Fruit fly (Drosophila melanogaster): ENCODE data around the gene Dna2.

Dna2 gene

dm6 chrX:9993427-9994218, 16.7 kb upstream of the Dna2 start (continued):
- TF ChIP-seq jim (GFP tag; optimal IDR thresholded peaks at IDR 0.05), result no peak
- peak; percentile 10 for TF ChIP-seq Dif (GFP tag; optimal IDR thresholded peaks at IDR 0.05; ENCODE audit: partially characterized antibody)
- peak; percentile 4 for TF ChIP-seq Vsx2 (GFP tag; optimal IDR thresholded peaks at IDR 0.05; ENCODE audit: partially characterized antibody)
- TF ChIP-seq brk (GFP tag; optimal IDR thresholded peaks at IDR 0.05), result no peak
- no peak for TF ChIP-seq ey (GFP tag; optimal IDR thresholded peaks at IDR 0.05)
- TF ChIP-seq CG9705 (GFP tag; optimal IDR thresholded peaks at IDR 0.05), result no peak
- TF ChIP-seq sv (GFP tag; optimal IDR thresholded peaks at IDR 0.05), result no peak
- TF ChIP-seq h (GFP tag; optimal IDR thresholded peaks at IDR 0.05), result peak; percentile 43
- no peak for TF ChIP-seq Hr83 (GFP tag; optimal IDR thresholded peaks at IDR 0.05; ENCODE audit: poor library complexity, severe bottlenecking)
- TF ChIP-seq psq (GFP tag; optimal IDR thresholded peaks at IDR 0.05), result no peak
- peak; percentile 30 for TF ChIP-seq woc (GFP tag; optimal IDR thresholded peaks at IDR 0.05)
- TF ChIP-seq sage (GFP tag; optimal IDR thresholded peaks at IDR 0.05), result no peak
- peak in 1 of 2 experiments; percentile 32 for TF ChIP-seq foxo (GFP tag; optimal IDR thresholded peaks at IDR 0.05)
- TF ChIP-seq dsf (GFP tag; optimal IDR thresholded peaks at IDR 0.05; ENCODE audit: borderline replicate concordance), result no peak
- TF ChIP-seq Abd-B (GFP tag; optimal IDR thresholded peaks at IDR 0.05), result no peak

dm6 chrX:10008576-10009260, 1.6 kb upstream of the Dna2 start, which contains the start of gene CG33557:
Gene CG33557 (plus strand): TSS chrX:10009210.
- no peak for TF ChIP-seq rgr (GFP tag; optimal IDR thresholded peaks at IDR 0.05)

dm6 chrX:10014738-10015703, 4.7 kb downstream of the Dna2 start:
- TF ChIP-seq br (GFP tag; optimal IDR thresholded peaks at IDR 0.05), result no peak

dm6 chrX:10016724-10017123, 6.4 kb downstream of the Dna2 start, which contains the start of gene Cht6:
Gene Cht6 (plus strand): TSS chrX:10016845.
- TF ChIP-seq Vsx2 (GFP tag; optimal IDR thresholded peaks at IDR 0.05; ENCODE audit: partially characterized antibody) (no peak), usp (GFP tag; optimal IDR thresholded peaks at IDR 0.05) (no peak), br (GFP tag; optimal IDR thresholded peaks at IDR 0.05) (no peak), Rel (GFP tag; optimal IDR thresholded peaks at IDR 0.05) (no peak), Rel (tag; optimal IDR thresholded peaks at IDR 0.05) (no peak), CG9705 (GFP tag; optimal IDR thresholded peaks at IDR 0.05) (no peak), lola (GFP tag; optimal IDR thresholded peaks at IDR 0.05) (no peak), Hr78 (GFP tag; optimal IDR thresholded peaks at IDR 0.05) (no peak), Hnf4 (GFP tag; optimal IDR thresholded peaks at IDR 0.05) (no peak), fru (GFP tag; optimal IDR thresholded peaks at IDR 0.05) (peak; percentile 39)

- no peak for TF ChIP-seq sage (GFP tag; optimal IDR thresholded peaks at IDR 0.05)
- no peak for TF ChIP-seq ey (GFP tag; optimal IDR thresholded peaks at IDR 0.05)
- no peak for TF ChIP-seq Dfd (GFP tag; optimal IDR thresholded peaks at IDR 0.05)
- TF ChIP-seq GATAd (GFP tag; optimal IDR thresholded peaks at IDR 0.05), result no peak
- TF ChIP-seq Rel (GFP tag; optimal IDR thresholded peaks at IDR 0.05), result no peak
- TF ChIP-seq Rel (tag; optimal IDR thresholded peaks at IDR 0.05), result no peak
- no peak for TF ChIP-seq HLH106 (tag; optimal IDR thresholded peaks at IDR 0.05)
- TF ChIP-seq brk (GFP tag; optimal IDR thresholded peaks at IDR 0.05), result no peak
- no peak for TF ChIP-seq N (GFP tag; optimal IDR thresholded peaks at IDR 0.05)
- TF ChIP-seq Hr78 (GFP tag; optimal IDR thresholded peaks at IDR 0.05), result no peak
- no peak for TF ChIP-seq br (GFP tag; optimal IDR thresholded peaks at IDR 0.05)
- no peak for TF ChIP-seq CG9705 (GFP tag; optimal IDR thresholded peaks at IDR 0.05)
- no peak for TF ChIP-seq Myc (optimal IDR thresholded peaks at IDR 0.05)
- TF ChIP-seq Abd-B (GFP tag; optimal IDR thresholded peaks at IDR 0.05), result no peak
- no peak for TF ChIP-seq rgr (GFP tag; optimal IDR thresholded peaks at IDR 0.05)
- no peak for TF ChIP-seq Jra (GFP tag; optimal IDR thresholded peaks at IDR 0.05)
- TF ChIP-seq Dif (GFP tag; optimal IDR thresholded peaks at IDR 0.05; ENCODE audit: partially characterized antibody), result no peak
- no peak for TF ChIP-seq dsf (GFP tag; optimal IDR thresholded peaks at IDR 0.05; ENCODE audit: borderline replicate concordance)
- TF ChIP-seq lola (GFP tag; optimal IDR thresholded peaks at IDR 0.05), result no peak
- TF ChIP-seq CrebA (GFP tag; optimal IDR thresholded peaks at IDR 0.05; ENCODE audit: borderline replicate concordance), result no peak
- no peak for TF ChIP-seq jim (GFP tag; optimal IDR thresholded peaks at IDR 0.05)
Observed at dm6 chrX:10020857-10021256, 10.6 kb downstream of the Dna2 start.
